Worm (Caenorhabditis elegans) whole organism, L3 larva: ENCODE measurements around the gene clh-2.

ENCODE experiments used
- lin-39 ChIP-seq: fragments of 150-350 bp; optimal IDR thresholded peaks from 2 replicates; lab custom pipeline; 2018; ENCODE audit warnings: missing biosample characterization, missing genetic modification reagents, missing genetic modification characterization
- nhr-76 ChIP-seq: fragments of 150-350 bp; sonication (generic microtip); optimal IDR thresholded peaks from 5 replicates; lab custom pipeline; 2014; ENCODE audit warnings: missing biosample characterization, missing genetic modification characterization
- pqm-1 ChIP-seq: fragments of 150-350 bp; optimal IDR thresholded peaks from 2 replicates; lab custom pipeline; 2017; ENCODE audit warnings: missing biosample characterization, missing genetic modification characterization, inconsistent platforms
- ztf-11 ChIP-seq: fragments of 150-350 bp; optimal IDR thresholded peaks from 2 replicates; lab custom pipeline; 2014; ENCODE audit warnings: missing biosample characterization, missing genetic modification characterization

DNA sequence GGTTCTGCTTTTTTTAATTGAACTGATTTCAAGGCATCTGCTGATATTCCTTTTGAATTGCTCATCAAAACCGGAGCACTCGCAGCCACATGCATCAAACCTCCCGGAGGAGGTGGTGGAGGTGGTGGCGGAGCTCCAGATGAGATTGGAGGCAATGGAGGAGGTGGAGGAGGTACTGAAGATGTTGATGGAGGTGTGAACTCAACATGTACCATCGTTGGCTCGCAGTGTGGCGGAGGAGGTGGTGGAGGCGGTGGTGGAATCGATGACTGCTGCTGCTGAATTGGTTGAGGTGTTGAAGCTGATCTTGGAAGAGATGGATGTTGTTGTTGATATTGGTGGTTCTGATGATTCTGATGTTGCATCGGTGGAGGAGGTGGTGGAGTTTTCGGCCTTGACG, 35.3 kb downstream of the clh-2 start:
- TF ChIP-seq pqm-1 (tag; lab: Kevin White, UChicago) (no peak), ztf-11 (no peak), lin-39 (tag; lab: Kevin White, UChicago) (no peak), nhr-76 (tag; lab: Kevin White, UChicago) (no peak)
